Fruit fly (Drosophila melanogaster): ENCODE results near the gene Gmd.

Gmd gene

dm6 chr2L:5000919-5001581, 24.2 kb upstream of the Gmd start (continued):
- TF ChIP-seq B-H2 (GFP tag; optimal IDR thresholded peaks at IDR 0.05) (peak; percentile 13), CG33557 (GFP tag; optimal IDR thresholded peaks at IDR 0.05) (no peak), eve (GFP tag; optimal IDR thresholded peaks at IDR 0.05) (peak in 1 of 2 experiments; percentile 44), CG10209 (GFP tag; optimal IDR thresholded peaks at IDR 0.05) (no peak), crc (GFP tag; optimal IDR thresholded peaks at IDR 0.05) (no peak), CG2875 (GFP tag; optimal IDR thresholded peaks at IDR 0.05) (peak; percentile 6), CG4820 (GFP tag; optimal IDR thresholded peaks at IDR 0.05) (no peak), ewg (GFP tag; optimal IDR thresholded peaks at IDR 0.05) (no peak), Dip3 (GFP tag; optimal IDR thresholded peaks at IDR 0.05) (no peak), twi (tag; optimal IDR thresholded peaks at IDR 0.05) (no peak), CG12155 (GFP tag; optimal IDR thresholded peaks at IDR 0.05) (no peak), slp2 (GFP tag; optimal IDR thresholded peaks at IDR 0.05) (no peak), dan (GFP tag; IDR thresholded peaks at IDR 0.05) (peak; percentile 66), CG16863 (GFP tag; optimal IDR thresholded peaks at IDR 0.05) (no peak), E2f1 (GFP tag; IDR thresholded peaks at IDR 0.05) (peak; percentile 28), CG16813 (GFP tag; IDR thresholded peaks at IDR 0.05; ENCODE audit: partially characterized antibody) (no peak), CG11504 (tag; optimal IDR thresholded peaks at IDR 0.05) (no peak), Oaz (GFP tag; IDR thresholded peaks at IDR 0.05) (0 out of 2 replicates have a peak, but pooled peaks have one; percentile 6), Lpt (GFP tag; optimal IDR thresholded peaks at IDR 0.05) (no peak), wek (GFP tag; optimal IDR thresholded peaks at IDR 0.05) (no peak), Usf (GFP tag; optimal IDR thresholded peaks at IDR 0.05) (no peak), sr (GFP tag; IDR thresholded peaks at IDR 0.05) (0 out of 3 replicates have a peak, but pooled peaks have one; percentile 7), CG4282 (GFP tag; optimal IDR thresholded peaks at IDR 0.05) (no peak), ab (GFP tag; optimal IDR thresholded peaks at IDR 0.05) (no peak), trem (tag; optimal IDR thresholded peaks at IDR 0.05) (no peak), sd (tag; optimal IDR thresholded peaks at IDR 0.05) (peak; percentile 75), Doc3 (GFP tag; IDR thresholded peaks at IDR 0.05; ENCODE audit: partially characterized antibody) (no peak), CG14860 (GFP tag; IDR thresholded peaks at IDR 0.05; ENCODE audit: partially characterized antibody) (no peak), wdn (GFP tag; IDR thresholded peaks at IDR 0.05) (no peak), CTCF (GFP tag; optimal IDR thresholded peaks at IDR 0.05) (peak; percentile 33), bowl (GFP tag; IDR thresholded peaks at IDR 0.05) (no peak), CG3995 (GFP tag; optimal IDR thresholded peaks at IDR 0.05) (no peak), Sox100B (GFP tag; optimal IDR thresholded peaks at IDR 0.05) (no peak), tll (GFP tag; optimal IDR thresholded peaks at IDR 0.05) (no peak), CG1529 (GFP tag; optimal IDR thresholded peaks at IDR 0.05) (no peak), CG9817 (tag; optimal IDR thresholded peaks at IDR 0.05) (no peak), z (GFP tag; IDR thresholded peaks at IDR 0.05) (no peak), CG2199 (GFP tag; IDR thresholded peaks at IDR 0.05) (peak; percentile 93), sob (GFP tag; IDR thresholded peaks at IDR 0.05) (0 out of 2 replicates have a peak, but pooled peaks have one; percentile 9), CG18764 (GFP tag; optimal IDR thresholded peaks at IDR 0.05) (no peak), cad (GFP tag; optimal IDR thresholded peaks at IDR 0.05) (peak; percentile 34), Rx (GFP tag; IDR thresholded peaks at IDR 0.05) (peak; percentile 76), CG30020 (tag; optimal IDR thresholded peaks at IDR 0.05) (no peak), CG6765 (GFP tag; optimal IDR thresholded peaks at IDR 0.05) (no peak), vnd (GFP tag; IDR thresholded peaks at IDR 0.05; ENCODE audit: partially characterized antibody) (peak; percentile 48; the same call in 2 of the 3 replicates), CG13894 (tag; optimal IDR thresholded peaks at IDR 0.05) (peak; percentile 72), amos (GFP tag; IDR thresholded peaks at IDR 0.05; ENCODE audit: partially characterized antibody) (peak; percentile 30; the same call in 1 of the 2 replicates), gem (tag; optimal IDR thresholded peaks at IDR 0.05) (no peak), aop (GFP tag; IDR thresholded peaks at IDR 0.05) (0 out of 2 replicates have a peak, but pooled peaks have one; percentile 43), CG17361 (GFP tag; IDR thresholded peaks at IDR 0.05) (peak; percentile 5; the same call in 1 of the 3 replicates)

All from whole organism, embryonic.